Fruit fly (Drosophila melanogaster) whole organism, adult: ENCODE measurements around the gene shd.

Experiments used
- CG11617 ChIP-seq: fragments of 200-800 bp; sonication (Bioruptor generic); optimal IDR thresholded peaks from 2 replicates; lab custom pipeline; 2017; ENCODE audit warnings: mild to moderate bottlenecking, missing biosample characterization, missing genetic modification reagents, missing genetic modification characterization
- CG33017 ChIP-seq: fragments of 200-800 bp; sonication (Bioruptor generic); optimal IDR thresholded peaks from 2 replicates; lab custom pipeline; 2018; ENCODE audit warnings: missing biosample characterization, mild to moderate bottlenecking, missing genetic modification characterization, moderate library complexity
- CG5204 ChIP-seq: fragments of 200-800 bp; sonication (Bioruptor generic); optimal IDR thresholded peaks from 2 replicates; lab custom pipeline; 2016; ENCODE audit warnings: missing biosample characterization, missing genetic modification characterization
- CG7045 ChIP-seq: fragments of 200-800 bp; sonication (Bioruptor generic); optimal IDR thresholded peaks from 2 replicates; lab custom pipeline; 2017; ENCODE audit warnings: missing biosample characterization, mild to moderate bottlenecking, missing genetic modification characterization
- bab1 ChIP-seq: fragments of 200-800 bp; sonication (Bioruptor generic); optimal IDR thresholded peaks from 3 replicates; lab custom pipeline; 2019; ENCODE audit warnings: missing biosample characterization, mild to moderate bottlenecking, missing genetic modification characterization, moderate library complexity
- cic ChIP-seq: fragments of 200-800 bp; sonication (Bioruptor generic); optimal IDR thresholded peaks from 2 replicates; lab custom pipeline; 2017; ENCODE audit warnings: missing biosample characterization, mild to moderate bottlenecking, missing genetic modification characterization, moderate library complexity
- cnc ChIP-seq, 2 experiments: fragments of >200 bp; optimal IDR thresholded peaks; 2 replicates each; lab custom pipeline; 2017
- kay ChIP-seq: fragments of 200-800 bp; sonication (Bioruptor generic); peaks from one replicate; lab custom pipeline; 2016; ENCODE audit warnings: missing biosample characterization, missing genetic modification characterization, borderline replicate concordance
- pad ChIP-seq: fragments of 200-800 bp; sonication (Bioruptor generic); optimal IDR thresholded peaks from 3 replicates; lab custom pipeline; 2017; ENCODE audit warnings: missing biosample characterization, missing genetic modification characterization, mild to moderate bottlenecking, moderate library complexity, missing genetic modification reagents
- tj ChIP-seq: fragments of 200-800 bp; sonication (Bioruptor generic); optimal IDR thresholded peaks from 3 replicates; lab custom pipeline; 2017; ENCODE audit warnings: missing biosample characterization, mild to moderate bottlenecking, missing genetic modification characterization, moderate library complexity

DNA sequence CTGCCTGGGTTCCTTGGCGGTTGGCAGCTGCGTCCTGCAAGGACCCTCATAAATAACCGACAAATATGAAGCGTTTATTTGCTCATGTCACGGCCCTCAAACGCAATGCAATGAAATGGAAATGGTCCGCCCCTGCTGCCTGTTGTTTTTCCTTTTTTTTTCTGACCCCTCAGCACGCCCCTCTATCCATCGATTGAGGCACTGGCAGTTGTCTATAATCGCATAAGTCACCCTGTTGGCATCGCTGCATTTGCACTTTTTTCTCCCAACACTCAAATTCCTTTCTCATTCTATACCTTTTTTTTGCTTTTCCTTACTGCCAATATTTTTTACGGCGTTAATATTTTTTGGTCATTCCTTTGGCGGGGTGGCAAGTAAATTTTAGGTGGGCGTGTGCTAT lies 22.1 kb upstream of the shd start:
- TF ChIP-seq pad (GFP tag; lab: Kevin White, UChicago) (no peak), CG33017 (no peak), CG7045 (GFP tag; lab: Kevin White, UChicago) (no peak), CG5204 (GFP tag; lab: Kevin White, UChicago) (no peak), cic (GFP tag; lab: Kevin White, UChicago) (no peak), cnc (optimal IDR thresholded peaks at IDR 0.05; lab: Kevin White, UChicago) (no peak), bab1 (no peak), CG11617 (GFP tag; lab: Kevin White, UChicago) (no peak), tj (no peak), kay (GFP tag; lab: Kevin White, UChicago) (no peak)
